Fruit fly (Drosophila melanogaster) whole organism, adult: ENCODE measurements around the gene mRpL10.
A peak's percentile ranks its signal among the peaks of the same experiment; 100 is the strongest.

Experiments used
- CG11617 ChIP-seq: fragments of 200-800 bp; sonication (Bioruptor generic); optimal IDR thresholded peaks from 2 replicates; lab custom pipeline; 2017; ENCODE audit warnings: mild to moderate bottlenecking, missing biosample characterization, missing genetic modification reagents, missing genetic modification characterization
- CG12768 ChIP-seq: fragments of 200-800 bp; sonication (Bioruptor generic); optimal IDR thresholded peaks from 2 replicates; lab custom pipeline; 2017; ENCODE audit warnings: missing biosample characterization, missing genetic modification characterization, mild to moderate bottlenecking, moderate library complexity, missing genetic modification reagents
- CG14711 ChIP-seq: fragments of 200-800 bp; sonication (Bioruptor generic); optimal IDR thresholded peaks from 2 replicates; lab custom pipeline; 2018; ENCODE audit warnings: missing biosample characterization, mild to moderate bottlenecking, missing genetic modification characterization, moderate library complexity
- CG1620 ChIP-seq: fragments of 200-800 bp; sonication (Bioruptor generic); optimal IDR thresholded peaks from 2 replicates; lab custom pipeline; 2016; ENCODE audit warnings: missing biosample characterization, missing genetic modification characterization
- CG33017 ChIP-seq: fragments of 200-800 bp; sonication (Bioruptor generic); optimal IDR thresholded peaks from 2 replicates; lab custom pipeline; 2018; ENCODE audit warnings: missing biosample characterization, mild to moderate bottlenecking, missing genetic modification characterization, moderate library complexity
- CG5204 ChIP-seq: fragments of 200-800 bp; sonication (Bioruptor generic); optimal IDR thresholded peaks from 2 replicates; lab custom pipeline; 2016; ENCODE audit warnings: missing biosample characterization, missing genetic modification characterization
- CG7045 ChIP-seq: fragments of 200-800 bp; sonication (Bioruptor generic); optimal IDR thresholded peaks from 2 replicates; lab custom pipeline; 2017; ENCODE audit warnings: missing biosample characterization, mild to moderate bottlenecking, missing genetic modification characterization
- CG7101 ChIP-seq: fragments of 200-800 bp; sonication (Bioruptor generic); optimal IDR thresholded peaks from 2 replicates; lab custom pipeline; 2018; ENCODE audit warnings: missing biosample characterization, mild to moderate bottlenecking, missing genetic modification characterization, moderate library complexity
- Clk ChIP-seq: fragments of 200-800 bp; sonication (Bioruptor generic); optimal IDR thresholded peaks from 2 replicates; lab custom pipeline; 2017; ENCODE audit warnings: missing biosample characterization, missing genetic modification characterization
- Crg-1 ChIP-seq: fragments of 200-800 bp; sonication (Bioruptor generic); optimal IDR thresholded peaks from 2 replicates; lab custom pipeline; 2016; ENCODE audit warnings: missing biosample characterization, missing genetic modification characterization
- Hr96 ChIP-seq: fragments of 200-800 bp; sonication (Bioruptor generic); optimal IDR thresholded peaks from 2 replicates; lab custom pipeline; 2016; ENCODE audit warnings: missing biosample characterization, missing genetic modification characterization
- Mnt ChIP-seq: fragments of 200-800 bp; sonication (Bioruptor generic); optimal IDR thresholded peaks from 2 replicates; lab custom pipeline; 2016; ENCODE audit warnings: missing biosample characterization, mild to moderate bottlenecking, missing genetic modification characterization
- bab1 ChIP-seq: fragments of 200-800 bp; sonication (Bioruptor generic); optimal IDR thresholded peaks from 3 replicates; lab custom pipeline; 2019; ENCODE audit warnings: missing biosample characterization, mild to moderate bottlenecking, missing genetic modification characterization, moderate library complexity
- cic ChIP-seq: fragments of 200-800 bp; sonication (Bioruptor generic); optimal IDR thresholded peaks from 2 replicates; lab custom pipeline; 2017; ENCODE audit warnings: missing biosample characterization, mild to moderate bottlenecking, missing genetic modification characterization, moderate library complexity
- cnc ChIP-seq, 2 experiments: fragments of >200 bp; optimal IDR thresholded peaks; 2 replicates each; lab custom pipeline; 2017
- kay ChIP-seq: fragments of 200-800 bp; sonication (Bioruptor generic); peaks from one replicate; lab custom pipeline; 2016; ENCODE audit warnings: missing biosample characterization, missing genetic modification characterization, borderline replicate concordance
- ovo ChIP-seq: fragments of 200-800 bp; sonication (Bioruptor generic); optimal IDR thresholded peaks from 2 replicates; lab custom pipeline; 2016; ENCODE audit warnings: missing biosample characterization, missing genetic modification characterization
- pad ChIP-seq: fragments of 200-800 bp; sonication (Bioruptor generic); optimal IDR thresholded peaks from 3 replicates; lab custom pipeline; 2017; ENCODE audit warnings: missing biosample characterization, missing genetic modification characterization, mild to moderate bottlenecking, moderate library complexity, missing genetic modification reagents
- tj ChIP-seq: fragments of 200-800 bp; sonication (Bioruptor generic); optimal IDR thresholded peaks from 3 replicates; lab custom pipeline; 2017; ENCODE audit warnings: missing biosample characterization, mild to moderate bottlenecking, missing genetic modification characterization, moderate library complexity
- toe ChIP-seq: fragments of 200-800 bp; sonication (Bioruptor generic); optimal IDR thresholded peaks from 2 replicates; lab custom pipeline; 2016; ENCODE audit warnings: missing biosample characterization, missing genetic modification characterization

Gene mRpL10

DNA sequence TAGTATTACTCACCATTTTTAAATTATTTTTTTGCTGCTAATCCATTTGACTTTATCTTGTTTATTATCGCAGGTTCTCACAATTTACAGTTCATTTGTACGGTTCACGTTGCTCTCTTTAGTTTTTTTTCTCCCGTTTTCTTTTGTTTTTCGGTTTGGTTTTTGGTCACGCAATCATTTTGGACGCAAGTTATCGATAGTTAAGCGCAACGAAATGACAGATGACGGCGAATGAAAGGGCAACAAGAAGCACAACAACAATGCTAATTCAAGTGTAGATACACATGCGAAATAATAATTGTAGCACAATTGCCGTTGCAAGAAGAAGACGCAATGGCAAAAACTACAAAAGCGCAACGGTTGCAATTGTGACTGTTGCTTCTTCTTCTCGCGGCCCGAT lies 45.0 kb downstream of the mRpL10 start:
- TF ChIP-seq bab1 (GFP tag; lab: Kevin White, UChicago) (no peak), Mnt (GFP tag; lab: Kevin White, UChicago) (no peak), CG7101 (tag; lab: Kevin White, UChicago) (no peak), pad (GFP tag; lab: Kevin White, UChicago) (no peak), tj (GFP tag; lab: Kevin White, UChicago) (peak; percentile 72)

- TF ChIP-seq bab1 (GFP tag; lab: Kevin White, UChicago) = no peak
- TF ChIP-seq Mnt (GFP tag; lab: Kevin White, UChicago) = peak; percentile 32
- peak; percentile 28 for TF ChIP-seq CG12768 (GFP tag; lab: Kevin White, UChicago)
- peak; percentile 35 for TF ChIP-seq CG14711
- TF ChIP-seq Clk (GFP tag; lab: Kevin White, UChicago) = no peak
- TF ChIP-seq CG7101 (tag; lab: Kevin White, UChicago) = peak; percentile 21
- peak; percentile 25 for TF ChIP-seq tj (GFP tag; lab: Kevin White, UChicago)
- no peak for TF ChIP-seq CG1620 (GFP tag; lab: Kevin White, UChicago)
- no peak for TF ChIP-seq toe (GFP tag; lab: Kevin White, UChicago)
- no peak for TF ChIP-seq kay (GFP tag; lab: Kevin White, UChicago)
- no peak for TF ChIP-seq cnc (optimal IDR thresholded peaks at IDR 0.05; lab: Kevin White, UChicago)
- peak; percentile 60 for TF ChIP-seq CG7045
- peak; percentile 22 for TF ChIP-seq Crg-1 (GFP tag; lab: Kevin White, UChicago)
- peak; percentile 32 for TF ChIP-seq cic (GFP tag; lab: Kevin White, UChicago)
- TF ChIP-seq ovo (GFP tag; lab: Kevin White, UChicago) = peak; percentile 18
- TF ChIP-seq CG11617 (GFP tag; lab: Kevin White, UChicago) = no peak
- TF ChIP-seq CG33017 (tag; lab: Kevin White, UChicago) = peak; percentile 11
- peak; percentile 7 for TF ChIP-seq Hr96
- peak; percentile 76 for TF ChIP-seq pad (GFP tag; lab: Kevin White, UChicago)
- no peak for TF ChIP-seq CG5204 (GFP tag; lab: Kevin White, UChicago)
Observed at dm6 chr2L:249048-249825, 45.7 kb downstream of the mRpL10 start.

DNA sequence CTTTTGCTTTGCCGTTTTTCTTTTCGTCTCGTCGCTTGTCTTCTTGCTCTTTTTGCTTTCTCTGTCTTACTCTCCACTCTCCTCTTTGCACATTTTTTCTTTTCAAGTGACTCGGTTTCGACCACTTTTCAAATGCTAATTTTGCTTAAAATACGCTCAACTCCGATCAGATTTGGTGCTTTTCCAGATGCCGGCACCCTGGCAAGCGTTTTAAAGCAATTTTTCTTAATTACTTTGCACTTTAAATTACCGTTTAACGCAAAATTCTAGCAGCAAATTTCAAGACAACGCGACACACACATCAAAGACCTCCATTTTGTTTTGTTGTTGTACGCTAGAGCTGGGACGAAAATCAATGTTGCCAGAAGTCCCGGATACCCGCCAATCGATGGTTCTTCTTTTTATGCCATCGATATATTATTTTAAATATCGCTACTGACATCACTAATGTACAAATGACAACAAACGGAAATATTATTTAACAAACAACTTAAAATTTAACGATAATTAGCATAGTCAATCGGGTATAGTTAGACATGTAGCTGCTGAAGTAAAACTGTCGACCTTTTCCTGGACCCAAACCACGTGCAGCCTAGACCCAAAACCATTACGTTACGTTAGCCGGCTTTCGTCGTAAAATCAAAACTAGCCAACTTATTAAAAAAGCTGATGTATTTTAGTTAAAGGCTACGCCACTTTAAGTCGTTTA lies 47.1 kb downstream of the mRpL10 start, which contains the start of gene kis:
Gene kis (minus strand): TSS at position 317 of the 709 bp plus-strand sequence.
- TF ChIP-seq CG1620 (GFP tag; lab: Kevin White, UChicago) (peak; percentile 64), CG12768 (GFP tag; lab: Kevin White, UChicago) (peak; percentile 8), cnc (optimal IDR thresholded peaks at IDR 0.05; lab: Kevin White, UChicago) (no peak), bab1 (GFP tag; lab: Kevin White, UChicago) (peak; percentile 75), ovo (GFP tag; lab: Kevin White, UChicago) (no peak), CG7101 (tag; lab: Kevin White, UChicago) (peak; percentile 25), CG14711 (no peak), Hr96 (peak; percentile 56), CG33017 (tag; lab: Kevin White, UChicago) (peak; percentile 46), cic (GFP tag; lab: Kevin White, UChicago) (no peak), Clk (GFP tag; lab: Kevin White, UChicago) (peak; percentile 9), Crg-1 (GFP tag; lab: Kevin White, UChicago) (peak; percentile 34), Mnt (GFP tag; lab: Kevin White, UChicago) (peak; percentile 75), CG11617 (GFP tag; lab: Kevin White, UChicago) (peak; percentile 46), CG7045 (peak; percentile 24), pad (GFP tag; lab: Kevin White, UChicago) (peak; percentile 23), toe (GFP tag; lab: Kevin White, UChicago) (no peak), CG5204 (GFP tag; lab: Kevin White, UChicago) (no peak)

- TF ChIP-seq CG7045 (no peak), CG5204 (GFP tag; lab: Kevin White, UChicago) (no peak), ovo (GFP tag; lab: Kevin White, UChicago) (no peak), Mnt (GFP tag; lab: Kevin White, UChicago) (peak; percentile 82), bab1 (GFP tag; lab: Kevin White, UChicago) (peak; percentile 59)
Observed at dm6 chr2L:252174-252573, 48.6 kb downstream of the mRpL10 start, which contains the start of gene Rpp30. Gene Rpp30 (minus strand): TSS chr2L:252373.
